Worm (Caenorhabditis elegans): Measurements from ENCODE around the gene ZC204.13.

Gene ZC204.13

DNA sequence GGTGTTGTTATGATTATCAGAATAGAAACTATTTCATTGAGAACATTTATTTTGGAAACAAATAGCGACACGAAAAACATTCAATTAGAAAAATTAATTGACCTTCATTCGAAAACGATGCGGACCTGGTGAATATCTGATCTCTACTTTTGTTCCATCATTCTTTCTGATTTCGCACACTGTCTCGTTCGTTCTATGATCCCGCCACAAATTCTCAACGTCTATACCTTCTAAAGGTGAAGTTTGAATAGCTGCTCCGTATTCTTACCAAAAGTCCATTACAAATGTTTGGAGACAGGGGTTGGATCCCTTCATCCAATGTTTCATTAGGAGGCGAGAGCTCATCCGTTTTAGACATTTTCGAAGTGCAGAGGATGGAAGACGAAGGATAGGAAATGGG, 9.0 kb downstream of the ZC204.13 start, which contains the start of gene fbxb-16:
Gene fbxb-16, minus strand, starts transcription at position 101 of the 400 bp plus-strand sequence.
- TF ChIP-seq Y95B8A.8 (GFP tag; IDR thresholded peaks at IDR 0.05) (no peak), lin-40 (tag; optimal IDR thresholded peaks at IDR 0.05) (no peak), fkh-3 (tag; optimal IDR thresholded peaks at IDR 0.05) (no peak), ztf-26 (tag; optimal IDR thresholded peaks at IDR 0.05) (no peak), nfya-1 (tag; optimal IDR thresholded peaks at IDR 0.05; ENCODE audit: borderline replicate concordance, insufficient read depth) (no peak), ceh-58 (GFP tag; IDR thresholded peaks at IDR 0.05) (no peak), zim-3 (tag; optimal IDR thresholded peaks at IDR 0.05) (no peak), B0019.2 (GFP tag; conservative IDR thresholded peaks at IDR 0.05) (no peak), lir-1 (GFP tag; conservative IDR thresholded peaks at IDR 0.05) (no peak), Y53F4B.3 (GFP tag; IDR thresholded peaks at IDR 0.05) (no peak), nhr-90 (tag; optimal IDR thresholded peaks at IDR 0.05) (no peak), lin-26 (GFP tag; IDR thresholded peaks at IDR 0.05) (no peak), rpc-1 (optimal IDR thresholded peaks at IDR 0.05) (no peak), rpc-1 (tag; optimal IDR thresholded peaks at IDR 0.05) (no peak), madf-10 (tag; optimal IDR thresholded peaks at IDR 0.05) (no peak), sdz-38 (tag; optimal IDR thresholded peaks at IDR 0.05) (no peak), lsy-27 (tag; optimal IDR thresholded peaks at IDR 0.05; ENCODE audit: borderline replicate concordance, insufficient read depth) (no peak), ets-4 (GFP tag; optimal IDR thresholded peaks at IDR 0.05) (no peak)

DNA sequence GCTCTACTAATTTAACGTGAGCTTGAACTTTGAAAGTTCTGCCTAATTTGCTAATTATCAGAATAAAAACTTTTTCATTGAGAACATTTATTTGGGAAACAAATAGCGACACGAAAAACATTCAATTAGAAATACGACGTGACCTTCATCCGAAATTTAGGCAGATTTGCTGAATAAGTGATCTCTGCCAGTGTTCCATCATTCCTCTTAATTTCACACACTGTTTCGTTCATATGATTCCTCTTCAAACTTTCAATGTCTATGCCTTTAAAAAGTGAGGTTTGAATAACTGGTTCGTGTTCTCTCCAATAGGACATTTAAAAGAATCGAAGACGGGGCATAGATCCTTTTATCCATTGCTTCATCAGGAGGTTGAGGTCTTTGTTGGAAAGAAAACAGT, 10.3 kb downstream of the ZC204.13 start, which contains the start of gene fbxb-20:
Gene fbxb-20, minus strand, starts transcription at position 101 of the 400 bp plus-strand sequence.
- TF ChIP-seq nhr-80 (tag; optimal IDR thresholded peaks at IDR 0.05) (no peak), T26A5.8 (tag; optimal IDR thresholded peaks at IDR 0.05) (no peak), attf-5 (GFP tag; optimal IDR thresholded peaks at IDR 0.05) (no peak)

DNA sequence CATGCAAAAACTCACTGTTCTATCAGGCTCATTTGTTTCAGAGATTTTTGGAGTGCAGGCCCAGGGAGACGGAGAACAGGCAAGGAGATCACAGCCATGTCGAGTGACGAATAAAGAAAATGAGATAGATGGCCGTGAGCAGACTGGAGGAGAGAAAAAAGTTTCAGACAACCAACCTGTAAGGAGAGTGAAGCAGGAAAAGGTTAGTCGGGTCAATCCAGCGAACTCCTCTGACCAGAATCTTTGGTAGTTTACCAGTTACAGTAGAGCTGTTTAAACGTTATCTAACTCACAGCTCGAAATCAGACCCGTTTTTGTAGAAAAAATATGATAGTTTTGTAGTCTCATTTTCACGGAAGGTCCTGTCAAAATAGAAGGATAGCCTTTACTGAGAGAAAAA, 12.0 kb downstream of the ZC204.13 start, which contains the start of gene fbxb-21:
Gene fbxb-21, minus strand, starts transcription at position 101 of the 400 bp plus-strand sequence.
- no peak for TF ChIP-seq F39B2.1 (GFP tag; IDR thresholded peaks at IDR 0.05)

DNA sequence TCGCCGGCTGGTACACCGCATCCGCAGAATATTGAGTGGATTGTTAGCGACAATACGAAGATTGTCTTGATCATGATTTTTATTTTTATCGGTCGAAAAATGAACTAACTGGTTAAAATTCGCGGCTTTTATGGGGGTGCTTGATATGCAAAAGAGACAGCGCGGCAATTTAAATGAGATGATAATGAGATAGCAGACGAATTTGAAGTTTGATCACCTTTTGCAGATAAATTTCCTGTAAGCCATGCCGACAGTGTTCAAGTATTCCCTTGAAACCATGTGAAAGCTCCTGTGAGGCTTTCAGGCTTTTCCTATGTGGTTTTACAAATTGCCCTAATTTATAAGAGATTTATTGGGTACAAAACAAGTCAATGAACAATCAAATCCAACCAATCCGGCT, 14.6 kb downstream of the ZC204.13 start, which contains the start of gene ZC204.17:
Gene ZC204.17, minus strand, starts transcription at position 101 of the 400 bp plus-strand sequence.
- no peak for TF ChIP-seq madf-10 (tag; optimal IDR thresholded peaks at IDR 0.05)
- no peak for TF ChIP-seq sptf-2 (GFP tag; optimal IDR thresholded peaks at IDR 0.05)
- no peak for TF ChIP-seq ceh-40 (GFP tag; IDR thresholded peaks at IDR 0.05)
- no peak for TF ChIP-seq C06A6.2 (GFP tag; conservative IDR thresholded peaks at IDR 0.05)
- no peak for TF ChIP-seq madf-3 (GFP tag; IDR thresholded peaks at IDR 0.05)
- no peak for TF ChIP-seq efl-1 (GFP tag; optimal IDR thresholded peaks at IDR 0.05)
- no peak for TF ChIP-seq attf-5 (GFP tag; optimal IDR thresholded peaks at IDR 0.05)
- TF ChIP-seq athp-1 (tag; optimal IDR thresholded peaks at IDR 0.05) = no peak
- no peak for TF ChIP-seq attf-6 (GFP tag; IDR thresholded peaks at IDR 0.05)
- TF ChIP-seq ceh-91 (GFP tag; IDR thresholded peaks at IDR 0.05) = no peak
- TF ChIP-seq dpl-1 (GFP tag; optimal IDR thresholded peaks at IDR 0.05) = no peak
- TF ChIP-seq ccch-3 (GFP tag; optimal IDR thresholded peaks at IDR 0.05) = no peak
- no peak for TF ChIP-seq tlf-1 (GFP tag; optimal IDR thresholded peaks at IDR 0.05)
- no peak for TF ChIP-seq ztf-6 (GFP tag; IDR thresholded peaks at IDR 0.05)
- no peak for TF ChIP-seq F37B4.10 (GFP tag; IDR thresholded peaks at IDR 0.05)
- no peak for TF ChIP-seq aptf-2 (GFP tag; conservative IDR thresholded peaks at IDR 0.05)
- no peak for TF ChIP-seq hlh-26 (GFP tag; conservative IDR thresholded peaks at IDR 0.05)
- TF ChIP-seq hlh-12 (tag; optimal IDR thresholded peaks at IDR 0.05) = no peak
